Worm (Caenorhabditis elegans): Measurements from ENCODE around the gene mrps-9.

Gene mrps-9

ce11 chrIII:8308238-8308637 lies 42.4 kb downstream of the mrps-9 start, which contains the start of gene F10E9.4:
TSS of gene F10E9.4 (plus strand) at chrIII:8308538.
- TF ChIP-seq cog-1 (tag; optimal IDR thresholded peaks at IDR 0.05), result no peak
- TF ChIP-seq klf-2 (GFP tag; conservative IDR thresholded peaks at IDR 0.05), result no peak
- no peak for TF ChIP-seq med-1 (GFP tag; optimal IDR thresholded peaks at IDR 0.05; ENCODE audit: insufficient read depth)
- no peak for TF ChIP-seq flt-1 (GFP tag; IDR thresholded peaks at IDR 0.05)
- TF ChIP-seq tab-1 (GFP tag; IDR thresholded peaks at IDR 0.05), result no peak
- no peak for TF ChIP-seq ztf-29 (GFP tag; IDR thresholded peaks at IDR 0.05)
- TF ChIP-seq ztf-23 (GFP tag; IDR thresholded peaks at IDR 0.05), result no peak
- TF ChIP-seq T22C8.4 (GFP tag; IDR thresholded peaks at IDR 0.05), result no peak
- no peak for TF ChIP-seq ref-1 (GFP tag; conservative IDR thresholded peaks at IDR 0.05)

- no peak for TF ChIP-seq flt-1 (GFP tag; IDR thresholded peaks at IDR 0.05)
- TF ChIP-seq ztf-23 (GFP tag; IDR thresholded peaks at IDR 0.05), result no peak
- TF ChIP-seq ref-1 (GFP tag; conservative IDR thresholded peaks at IDR 0.05), result no peak
- no peak for TF ChIP-seq med-1 (GFP tag; optimal IDR thresholded peaks at IDR 0.05; ENCODE audit: insufficient read depth)
- no peak for TF ChIP-seq tab-1 (GFP tag; IDR thresholded peaks at IDR 0.05)
- TF ChIP-seq cog-1 (tag; optimal IDR thresholded peaks at IDR 0.05), result no peak
- no peak for TF ChIP-seq T22C8.4 (GFP tag; IDR thresholded peaks at IDR 0.05)
- no peak for TF ChIP-seq klf-2 (GFP tag; conservative IDR thresholded peaks at IDR 0.05)
- no peak for TF ChIP-seq ztf-29 (GFP tag; IDR thresholded peaks at IDR 0.05)
Observed at ce11 chrIII:8310239-8311057, 44.6 kb downstream of the mrps-9 start, which contains the start of gene F10E9.3. TSS of gene F10E9.3 (plus strand) at chrIII:8311007.

- TF ChIP-seq klf-2 (GFP tag; conservative IDR thresholded peaks at IDR 0.05) (no peak), ref-1 (GFP tag; conservative IDR thresholded peaks at IDR 0.05) (no peak), ztf-29 (GFP tag; IDR thresholded peaks at IDR 0.05) (no peak), flt-1 (GFP tag; IDR thresholded peaks at IDR 0.05) (no peak), med-1 (GFP tag; optimal IDR thresholded peaks at IDR 0.05; ENCODE audit: insufficient read depth) (no peak), cog-1 (tag; optimal IDR thresholded peaks at IDR 0.05) (no peak), ztf-23 (GFP tag; IDR thresholded peaks at IDR 0.05) (no peak), T22C8.4 (GFP tag; IDR thresholded peaks at IDR 0.05) (no peak)
Observed at ce11 chrIII:8312393-8312792, 46.5 kb downstream of the mrps-9 start, which contains the start of gene F10E9.2. TSS of gene F10E9.2 (plus strand) at chrIII:8312693.

Data from whole organism, midembryonic.